Worm (Caenorhabditis elegans): ENCODE results near the gene fbxb-30.

- TF ChIP-seq unc-62 (GFP tag; optimal IDR thresholded peaks at IDR 0.05) (no peak), mep-1 (tag; optimal IDR thresholded peaks at IDR 0.05) (no peak), unc-39 (tag; optimal IDR thresholded peaks at IDR 0.05) (no peak), ces-1 (GFP tag; optimal IDR thresholded peaks at IDR 0.05) (no peak), elt-1 (tag; optimal IDR thresholded peaks at IDR 0.05; ENCODE audit: borderline replicate concordance, insufficient read depth) (no peak), snpc-4 (tag; optimal IDR thresholded peaks at IDR 0.05) (no peak), pha-4 (tag; optimal IDR thresholded peaks at IDR 0.05) (no peak), ceh-43 (GFP tag; optimal IDR thresholded peaks at IDR 0.05) (no peak)
Observed at ce11 chrII:1046937-1047336, 45.7 kb upstream of the fbxb-30 start.

All from whole organism, mixed stage, embryonic.